Worm (Caenorhabditis elegans): ENCODE measurements around the gene srab-23.

DNA sequence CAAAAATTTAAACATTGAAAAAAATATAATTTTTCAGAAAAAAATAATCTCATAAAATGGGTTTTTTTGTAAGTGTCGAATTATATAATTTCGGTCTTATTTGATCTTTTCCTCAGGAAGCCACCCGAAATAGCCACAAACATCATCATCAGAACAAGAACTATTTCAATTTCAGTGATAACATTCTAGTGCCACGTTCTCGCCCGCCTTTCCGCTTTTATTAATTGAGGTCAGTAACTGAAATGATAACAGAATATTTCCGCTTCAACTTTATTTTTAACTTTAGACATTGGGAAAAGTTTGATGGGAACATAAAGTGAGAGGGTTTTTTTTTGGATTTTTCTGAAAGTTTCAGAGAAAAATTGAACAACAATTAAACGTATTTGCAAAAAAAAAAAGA lies 46.2 kb downstream of the srab-23 start:
- TF ChIP-seq bed-2 (GFP tag; IDR thresholded peaks at IDR 0.05) (no peak), ama-1 (optimal IDR thresholded peaks at IDR 0.05) (no peak), ama-1 (GFP tag; optimal IDR thresholded peaks at IDR 0.05) (no peak), F55B11.4 (tag; optimal IDR thresholded peaks at IDR 0.05; ENCODE audit: borderline replicate concordance, insufficient read depth) (no peak)

Data from whole organism, young adult.